Worm (Caenorhabditis elegans): ENCODE measurements around the gene dpyd-1.

DNA sequence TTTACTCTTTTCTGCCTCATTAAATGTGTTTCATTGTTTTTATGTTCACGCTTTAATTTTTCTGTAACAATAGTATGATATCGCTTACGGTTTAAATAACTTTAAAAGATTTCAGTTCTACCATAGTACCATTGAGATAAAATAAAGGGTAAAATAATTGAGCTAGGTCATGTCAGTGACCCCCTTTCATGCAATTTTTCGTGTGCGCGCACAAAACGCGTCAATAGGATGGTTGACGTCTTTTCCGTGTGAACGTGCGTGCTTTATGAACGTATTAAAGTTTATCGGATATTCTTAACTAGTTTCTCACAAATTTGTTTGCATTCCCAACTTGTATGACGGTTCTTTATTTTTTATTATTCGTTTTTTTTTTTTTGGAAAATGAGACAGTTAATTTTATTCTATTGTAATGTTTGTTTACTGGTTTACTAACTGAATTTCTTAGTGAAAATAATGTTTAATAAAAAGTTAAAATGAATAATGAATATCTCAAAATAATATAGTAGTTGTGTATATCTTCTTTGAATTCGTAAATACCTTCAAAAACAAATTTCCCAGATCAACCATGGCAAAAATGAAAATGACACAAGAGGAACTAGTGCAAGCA, 18.4 kb downstream of the dpyd-1 start, which contains the start of gene C25F6.1:
- TF ChIP-seq efl-1 (GFP tag; optimal IDR thresholded peaks at IDR 0.05), result no peak
- TF ChIP-seq nfya-1 (tag; optimal IDR thresholded peaks at IDR 0.05; ENCODE audit: borderline replicate concordance, insufficient read depth), result no peak
- TF ChIP-seq F39B2.1 (GFP tag; IDR thresholded peaks at IDR 0.05), result no peak
- no peak for TF ChIP-seq snpc-4 (GFP tag; optimal IDR thresholded peaks at IDR 0.05)
- TF ChIP-seq snpc-4 (tag; optimal IDR thresholded peaks at IDR 0.05), result no peak
- TF ChIP-seq unc-62 (GFP tag; optimal IDR thresholded peaks at IDR 0.05), result no peak
- TF ChIP-seq die-1 (tag; optimal IDR thresholded peaks at IDR 0.05), result no peak
- TF ChIP-seq F49E8.2 (tag; optimal IDR thresholded peaks at IDR 0.05; ENCODE audit: insufficient read depth), result no peak
- no peak for TF ChIP-seq ztf-25 (GFP tag; IDR thresholded peaks at IDR 0.05)
- no peak for TF ChIP-seq B0261.1 (tag; optimal IDR thresholded peaks at IDR 0.05)
- TF ChIP-seq T07F8.4 (tag; optimal IDR thresholded peaks at IDR 0.05), result no peak
- TF ChIP-seq pha-4 (tag; optimal IDR thresholded peaks at IDR 0.05), result no peak
- TF ChIP-seq ama-1 (optimal IDR thresholded peaks at IDR 0.05), result no peak
- no peak for TF ChIP-seq ama-1 (GFP tag; optimal IDR thresholded peaks at IDR 0.05)

All from whole organism, young adult.